Worm (Caenorhabditis elegans): Measurements from ENCODE around the gene nsy-7.
"Not testable (repeated sequence)": the region's sequence is repeated elsewhere in the genome, so short reads cannot be mapped to it uniquely, and the experiment has no call there.

nsy-7 gene

DNA sequence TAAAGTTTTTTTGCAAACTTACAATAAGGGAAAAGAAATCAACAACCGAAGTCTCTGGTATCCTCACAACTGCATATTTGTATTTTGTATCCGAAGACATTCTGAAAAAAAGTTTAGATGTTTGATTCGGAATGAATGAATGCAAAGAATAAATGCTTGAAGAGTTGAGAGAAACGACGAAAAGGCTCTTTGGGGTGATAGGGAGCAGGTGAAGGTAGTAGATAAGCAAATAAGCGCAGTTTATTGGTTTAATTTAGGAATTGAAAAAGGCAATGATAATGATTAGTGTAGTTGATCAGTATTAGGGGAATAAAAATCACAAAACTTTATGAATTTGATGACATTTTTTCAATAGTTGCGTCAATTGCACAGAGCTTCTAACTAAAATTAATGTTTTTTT is at the start of gene nsy-7:
TSS of gene nsy-7 (minus strand) at position 101 of the 400 bp plus-strand sequence.
- TF ChIP-seq hmg-4 (GFP tag; optimal IDR thresholded peaks at IDR 0.05) (no peak), hnd-1 (tag; optimal IDR thresholded peaks at IDR 0.05) (no peak), sea-1 (GFP tag; conservative IDR thresholded peaks at IDR 0.05) (no peak), F13C5.2 (tag; optimal IDR thresholded peaks at IDR 0.05) (no peak), pes-1 (GFP tag; IDR thresholded peaks at IDR 0.05) (no peak), hmbx-1 (tag; optimal IDR thresholded peaks at IDR 0.05) (no peak), ama-1 (optimal IDR thresholded peaks at IDR 0.05) (no peak), scrt-1 (GFP tag; IDR thresholded peaks at IDR 0.05) (no peak), ets-7 (tag; optimal IDR thresholded peaks at IDR 0.05) (no peak), B0310.2 (tag; optimal IDR thresholded peaks at IDR 0.05) (no peak), aly-1 (tag; optimal IDR thresholded peaks at IDR 0.05) (no peak), ceh-13 (GFP tag; optimal IDR thresholded peaks at IDR 0.05) (no peak), tbx-11 (GFP tag; IDR thresholded peaks at IDR 0.05) (no peak), flt-1 (GFP tag; IDR thresholded peaks at IDR 0.05) (no peak), tbx-37 (GFP tag; conservative IDR thresholded peaks at IDR 0.05) (no peak), ceh-36 (tag; optimal IDR thresholded peaks at IDR 0.05) (no peak), tra-4 (tag; optimal IDR thresholded peaks at IDR 0.05) (no peak)

DNA sequence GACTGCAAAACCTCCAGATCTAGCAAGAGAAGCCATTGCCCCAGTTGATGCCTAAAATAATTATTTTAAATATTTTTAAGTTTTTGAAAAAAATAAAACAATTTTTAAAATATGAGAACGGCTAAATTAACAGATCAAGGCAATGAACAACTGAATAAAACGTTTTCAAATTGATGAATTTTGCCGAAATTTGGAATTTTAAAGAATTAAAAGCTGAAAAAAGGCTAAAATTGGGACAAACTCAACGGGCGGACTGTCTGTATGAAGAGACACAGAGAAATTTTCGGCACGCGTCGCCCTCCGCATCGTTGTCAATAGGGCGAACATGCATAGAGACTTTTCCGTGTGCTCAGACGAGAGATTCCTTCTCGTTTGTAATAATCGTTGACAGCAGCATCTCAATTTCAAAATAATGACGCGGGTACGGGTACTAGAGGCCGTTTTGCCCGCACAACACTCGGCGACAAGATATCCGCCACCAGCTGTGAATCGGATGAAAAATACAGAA is 49.6 kb upstream of the nsy-7 start, which contains the start of the genes isp-1 and islo-1:
TSS of gene isp-1 (minus strand) at position 51 of the 508 bp plus-strand sequence.
TSS of gene islo-1 (plus strand) at position 385 of the 508 bp plus-strand sequence.
- peak; percentile 55 for TF ChIP-seq F13C5.2 (tag; optimal IDR thresholded peaks at IDR 0.05)
- TF ChIP-seq ceh-13 (GFP tag; optimal IDR thresholded peaks at IDR 0.05): no peak
- no peak for TF ChIP-seq aly-1 (tag; optimal IDR thresholded peaks at IDR 0.05)
- TF ChIP-seq flt-1 (GFP tag; IDR thresholded peaks at IDR 0.05): no peak

DNA sequence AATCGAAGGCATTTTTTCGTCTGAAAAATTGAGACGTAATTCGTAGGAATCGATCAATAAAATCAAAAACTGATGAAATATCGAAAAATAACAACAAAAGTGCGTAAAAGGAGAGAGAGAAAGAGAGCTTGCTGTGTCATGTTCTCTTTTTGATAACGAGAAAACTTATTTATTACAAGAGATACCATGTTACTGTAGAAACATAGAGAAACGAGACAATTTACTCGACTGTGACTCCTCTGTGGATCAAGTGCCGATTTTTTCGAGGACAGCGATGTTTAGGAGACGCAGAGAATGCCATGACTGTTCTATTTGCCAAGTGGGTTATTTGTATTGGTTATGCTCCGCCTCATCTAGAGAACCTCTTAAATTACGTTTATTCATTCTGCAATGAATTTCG is 47.1 kb upstream of the nsy-7 start, which contains the start of gene sph-1:
TSS of gene sph-1 (minus strand) at position 23 of the 400 bp plus-strand sequence.
- TF ChIP-seq flt-1 (GFP tag; IDR thresholded peaks at IDR 0.05): no peak
- TF ChIP-seq sea-1 (GFP tag; conservative IDR thresholded peaks at IDR 0.05): no peak
- no peak for TF ChIP-seq hmg-4 (GFP tag; optimal IDR thresholded peaks at IDR 0.05)

DNA sequence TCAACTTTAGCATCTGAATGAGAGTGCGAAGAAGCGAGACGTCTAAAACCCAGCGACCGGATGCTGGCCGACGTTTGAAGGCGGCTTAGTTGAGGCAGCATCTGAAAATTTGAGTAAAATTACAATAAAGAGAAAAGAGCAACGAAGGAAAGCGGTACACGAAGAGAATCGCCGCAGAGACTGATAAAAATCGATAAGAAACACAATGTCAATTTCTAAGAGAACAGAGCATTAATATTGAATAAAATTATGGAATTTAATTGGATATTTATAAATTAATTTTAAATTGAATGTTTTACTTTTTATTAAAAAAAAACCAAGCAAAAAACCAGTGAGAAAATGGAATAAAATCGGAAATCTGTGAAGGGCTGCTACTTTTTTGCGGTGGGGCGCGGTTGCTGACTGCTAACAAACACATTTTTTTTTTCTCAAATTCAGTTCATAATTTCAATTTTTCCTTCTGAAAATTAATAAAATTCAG is 43.7 kb upstream of the nsy-7 start, which contains the start of the genes ndub-11 and moc-3:
TSS of gene ndub-11 (minus strand) at position 101 of the 481 bp plus-strand sequence.
TSS of gene moc-3 (plus strand) at position 431 of the 481 bp plus-strand sequence.
- no peak for TF ChIP-seq B0310.2 (tag; optimal IDR thresholded peaks at IDR 0.05)
- TF ChIP-seq sea-1 (GFP tag; conservative IDR thresholded peaks at IDR 0.05): no peak
- TF ChIP-seq F13C5.2 (tag; optimal IDR thresholded peaks at IDR 0.05): no peak
- no peak for TF ChIP-seq tbx-37 (GFP tag; conservative IDR thresholded peaks at IDR 0.05)
- TF ChIP-seq ceh-36 (tag; optimal IDR thresholded peaks at IDR 0.05): no peak
- no peak for TF ChIP-seq tbx-11 (GFP tag; IDR thresholded peaks at IDR 0.05)
- no peak for TF ChIP-seq hmbx-1 (tag; optimal IDR thresholded peaks at IDR 0.05)
- TF ChIP-seq hnd-1 (tag; optimal IDR thresholded peaks at IDR 0.05): no peak

DNA sequence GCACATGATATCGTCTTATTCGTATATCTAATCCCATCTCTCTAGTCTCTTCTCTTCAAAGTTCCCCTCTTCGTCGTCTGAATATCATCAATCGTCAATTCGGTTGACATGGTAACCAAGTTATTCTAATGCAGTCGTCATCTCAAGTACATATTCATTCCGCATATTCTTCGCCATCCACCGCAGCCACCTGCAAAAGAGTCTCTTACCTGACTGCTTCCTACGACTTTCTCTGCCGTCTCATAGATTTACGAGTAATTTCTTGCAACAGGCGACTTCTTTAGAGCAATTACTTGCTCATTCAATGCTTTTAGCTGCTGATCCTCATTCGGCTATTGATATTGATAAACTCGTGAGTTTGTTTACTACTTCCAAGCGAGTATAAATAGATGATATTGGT is 41.0 kb upstream of the nsy-7 start:
- TF ChIP-seq sea-1 (GFP tag; conservative IDR thresholded peaks at IDR 0.05) (no peak), F13C5.2 (tag; optimal IDR thresholded peaks at IDR 0.05) (no peak), flt-1 (GFP tag; IDR thresholded peaks at IDR 0.05) (no peak), B0310.2 (tag; optimal IDR thresholded peaks at IDR 0.05) (no peak), hnd-1 (tag; optimal IDR thresholded peaks at IDR 0.05) (no peak), ceh-36 (tag; optimal IDR thresholded peaks at IDR 0.05) (no peak), ets-7 (tag; optimal IDR thresholded peaks at IDR 0.05) (no peak), aly-1 (tag; optimal IDR thresholded peaks at IDR 0.05) (no peak), tra-4 (tag; optimal IDR thresholded peaks at IDR 0.05) (no peak), pes-1 (GFP tag; IDR thresholded peaks at IDR 0.05) (no peak), tbx-37 (GFP tag; conservative IDR thresholded peaks at IDR 0.05) (no peak), hmbx-1 (tag; optimal IDR thresholded peaks at IDR 0.05) (no peak)

DNA sequence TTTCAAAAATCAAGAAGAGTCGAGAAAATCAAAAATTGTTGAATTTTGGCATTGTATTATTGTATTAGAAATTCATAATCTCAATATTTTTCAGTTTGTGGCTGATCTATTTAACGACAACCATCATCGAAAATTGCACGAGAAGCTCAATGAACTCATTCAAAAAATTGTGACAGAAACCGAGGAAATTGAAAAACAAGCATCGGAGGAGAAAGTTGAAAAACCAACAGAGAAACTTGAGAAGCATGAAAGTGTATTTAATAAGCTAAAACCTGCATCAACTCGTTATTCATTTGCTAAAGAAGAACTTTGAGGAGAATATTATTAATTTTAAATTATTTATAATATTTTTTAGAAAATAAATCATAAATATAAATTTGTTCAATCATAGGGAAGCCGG is 40.5 kb upstream of the nsy-7 start, which contains the start of gene ceph-41:
TSS of gene ceph-41 (plus strand) at position 301 of the 400 bp plus-strand sequence.
- no peak for TF ChIP-seq ceh-36 (tag; optimal IDR thresholded peaks at IDR 0.05)
- TF ChIP-seq tbx-11 (GFP tag; IDR thresholded peaks at IDR 0.05): no peak
- no peak for TF ChIP-seq ets-7 (tag; optimal IDR thresholded peaks at IDR 0.05)
- TF ChIP-seq scrt-1 (GFP tag; IDR thresholded peaks at IDR 0.05): no peak
- no peak for TF ChIP-seq pes-1 (GFP tag; IDR thresholded peaks at IDR 0.05)
- no peak for TF ChIP-seq hmbx-1 (tag; optimal IDR thresholded peaks at IDR 0.05)

DNA sequence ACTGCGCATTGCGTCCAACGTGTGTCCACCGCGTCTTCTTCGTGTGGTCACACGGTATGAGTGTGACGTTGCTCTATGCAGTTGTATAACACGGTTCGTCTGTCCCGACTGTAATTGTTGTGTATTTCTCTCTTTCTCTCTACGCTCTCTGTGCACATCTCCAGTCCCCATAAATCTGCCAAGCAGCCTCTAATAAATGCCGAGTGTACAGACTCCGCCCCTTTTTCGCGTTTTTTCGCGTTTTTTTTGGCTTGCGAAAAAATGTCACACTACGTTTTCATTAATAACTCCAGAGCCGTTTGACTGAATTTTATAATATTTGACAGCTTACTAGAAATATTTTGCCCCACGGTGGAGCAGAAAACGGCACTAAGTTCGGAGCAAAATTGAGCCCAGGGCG is 35.9 kb upstream of the nsy-7 start, which contains the start of gene erp-44.3:
TSS of gene erp-44.3 (plus strand) at position 301 of the 400 bp plus-strand sequence.
- TF ChIP-seq hmbx-1, F13C5.2, B0310.2 (tag; optimal IDR thresholded peaks at IDR 0.05): not testable (repeated sequence)

DNA sequence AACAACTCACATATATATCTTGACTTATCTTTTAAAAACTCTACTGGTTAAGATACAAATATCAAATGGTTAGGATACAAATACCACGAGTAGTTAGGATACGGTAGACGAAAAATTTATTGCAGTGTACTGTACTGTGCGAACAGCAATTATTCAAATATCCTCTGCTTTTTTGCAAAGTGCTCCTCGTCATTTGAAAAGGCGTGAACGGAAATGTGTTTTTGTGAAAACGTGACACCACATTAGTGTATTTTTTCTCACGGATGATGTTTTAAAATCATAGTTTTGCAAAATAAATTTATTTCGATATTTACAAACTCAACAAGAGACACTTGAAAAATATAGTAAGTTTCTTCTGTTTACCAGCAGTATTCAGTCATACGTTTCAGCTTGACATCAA is 32.3 kb upstream of the nsy-7 start, which contains the start of gene F42G8.8:
TSS of gene F42G8.8 (plus strand) at position 301 of the 400 bp plus-strand sequence.
- TF ChIP-seq hmbx-1 (tag; optimal IDR thresholded peaks at IDR 0.05) (no peak), tbx-11 (GFP tag; IDR thresholded peaks at IDR 0.05) (no peak), ceh-13 (GFP tag; optimal IDR thresholded peaks at IDR 0.05) (no peak), ets-7 (tag; optimal IDR thresholded peaks at IDR 0.05) (no peak), F13C5.2 (tag; optimal IDR thresholded peaks at IDR 0.05) (no peak), ceh-36 (tag; optimal IDR thresholded peaks at IDR 0.05) (no peak), aly-1 (tag; optimal IDR thresholded peaks at IDR 0.05) (no peak), sea-1 (GFP tag; conservative IDR thresholded peaks at IDR 0.05) (no peak), tra-4 (tag; optimal IDR thresholded peaks at IDR 0.05) (no peak), tbx-37 (GFP tag; conservative IDR thresholded peaks at IDR 0.05) (no peak), scrt-1 (GFP tag; IDR thresholded peaks at IDR 0.05) (no peak), hnd-1 (tag; optimal IDR thresholded peaks at IDR 0.05) (no peak)

Data from whole organism, early embryonic.